Fruit fly (Drosophila melanogaster) whole organism, embryonic: ENCODE results near the gene EMC5.

Source experiments
- CG10321 ChIP-seq: fragments of 200-800 bp; sonication (Bioruptor generic); IDR thresholded peaks from 2 replicates; pipeline ENCODE4 v1.3.6; 2022; ENCODE audit warnings: missing biosample characterization, missing genetic modification characterization
- CG10431 ChIP-seq: fragments of 200-800 bp; sonication (Bioruptor generic); optimal IDR thresholded peaks from 3 replicates; lab custom pipeline; 2018; ENCODE audit warnings: missing biosample characterization, mild to moderate bottlenecking, missing genetic modification characterization
- CG10462 ChIP-seq: fragments of 200-800 bp; sonication (Bioruptor generic); optimal IDR thresholded peaks from 2 replicates; lab custom pipeline; 2016; ENCODE audit warnings: missing biosample characterization, missing genetic modification characterization
- CG13123 ChIP-seq: fragments of 200-800 bp; sonication (Bioruptor generic); optimal IDR thresholded peaks from 2 replicates; lab custom pipeline; 2016; ENCODE audit warnings: missing biosample characterization, missing genetic modification characterization
- CG15011 ChIP-seq: fragments of 200-800 bp; sonication (Bioruptor generic); optimal IDR thresholded peaks from 3 replicates; lab custom pipeline; 2018; ENCODE audit warnings: missing biosample characterization, mild to moderate bottlenecking, missing genetic modification characterization
- CG15601 ChIP-seq: fragments of 200-800 bp; sonication (Bioruptor generic); optimal IDR thresholded peaks from 3 replicates; lab custom pipeline; 2019; ENCODE audit warnings: missing biosample characterization, mild to moderate bottlenecking, missing genetic modification characterization, moderate library complexity
- CG1792 ChIP-seq: fragments of 200-800 bp; sonication (Bioruptor generic); optimal IDR thresholded peaks from 2 replicates; lab custom pipeline; 2016; ENCODE audit warnings: missing biosample characterization, missing genetic modification characterization
- CG18476 ChIP-seq: fragments of 200-800 bp; sonication (Bioruptor generic); optimal IDR thresholded peaks from 2 replicates; lab custom pipeline; 2016; ENCODE audit warnings: missing biosample characterization, mild to moderate bottlenecking, missing genetic modification characterization
- CG2199 ChIP-seq: fragments of 200-800 bp; sonication (Bioruptor generic); IDR thresholded peaks from 3 replicates; pipeline ENCODE4 v1.3.6; 2022; ENCODE audit warnings: missing biosample characterization, missing genetic modification characterization
- CG2202 ChIP-seq: fragments of 200-800 bp; sonication (Bioruptor generic); optimal IDR thresholded peaks from 2 replicates; lab custom pipeline; 2018; ENCODE audit warnings: missing biosample characterization, mild to moderate bottlenecking, missing genetic modification characterization
- CG30403 ChIP-seq: fragments of 200-800 bp; sonication (Bioruptor generic); optimal IDR thresholded peaks from 3 replicates; lab custom pipeline; 2016; ENCODE audit warnings: missing biosample characterization, missing genetic modification characterization
- CG31224 ChIP-seq: fragments of 200-800 bp; sonication (Bioruptor generic); IDR thresholded peaks from 2 replicates; pipeline ENCODE4 v1.3.6; 2022; ENCODE audit warnings: missing biosample characterization, missing genetic modification characterization
- CG3163 ChIP-seq: fragments of 200-800 bp; sonication (Bioruptor generic); optimal IDR thresholded peaks from 3 replicates; lab custom pipeline; 2016; ENCODE audit warnings: missing biosample characterization, missing genetic modification characterization
- CG3281 ChIP-seq: fragments of 200-800 bp; sonication (Bioruptor generic); optimal IDR thresholded peaks from 3 replicates; lab custom pipeline; 2017; ENCODE audit warnings: missing biosample characterization, mild to moderate bottlenecking, missing genetic modification characterization
- CG3838 ChIP-seq: fragments of 200-800 bp; sonication (Bioruptor generic); optimal IDR thresholded peaks from 3 replicates; lab custom pipeline; 2016; ENCODE audit warnings: missing biosample characterization, missing genetic modification characterization
- CG4707 ChIP-seq: fragments of 200-800 bp; sonication (Bioruptor generic); optimal IDR thresholded peaks from 2 replicates; lab custom pipeline; 2018; ENCODE audit warnings: missing biosample characterization, mild to moderate bottlenecking, missing genetic modification characterization, moderate library complexity
- CG7372 ChIP-seq: fragments of 200-800 bp; sonication (Bioruptor generic); IDR thresholded peaks from 2 replicates; pipeline ENCODE4 v1.3.6; 2022; ENCODE audit warnings: missing biosample characterization, missing genetic modification characterization
- CG7839 ChIP-seq: fragments of 200-800 bp; sonication (Bioruptor generic); optimal IDR thresholded peaks from 3 replicates; lab custom pipeline; 2018; ENCODE audit warnings: missing biosample characterization, mild to moderate bottlenecking, missing genetic modification characterization, moderate library complexity
- CG8359 ChIP-seq: fragments of 200-800 bp; sonication (Bioruptor generic); optimal IDR thresholded peaks from 2 replicates; lab custom pipeline; 2017; ENCODE audit warnings: missing biosample characterization, mild to moderate bottlenecking, missing genetic modification characterization, borderline replicate concordance
- CG9215 ChIP-seq: fragments of 200-800 bp; sonication (Bioruptor generic); IDR thresholded peaks from 2 replicates; pipeline ENCODE4 v1.3.6; 2022; ENCODE audit warnings: missing biosample characterization, missing genetic modification characterization
- HLH54F ChIP-seq: fragments of 200-800 bp; sonication (Bioruptor generic); optimal IDR thresholded peaks from 3 replicates; lab custom pipeline; 2016; ENCODE audit warnings: missing biosample characterization, missing genetic modification characterization
- Hand ChIP-seq: fragments of 200-800 bp; sonication (Bioruptor generic); optimal IDR thresholded peaks from 2 replicates; lab custom pipeline; 2017; ENCODE audit warnings: mild to moderate bottlenecking, missing biosample characterization, missing genetic modification reagents, missing genetic modification characterization
- HmgD ChIP-seq: fragments of 200-800 bp; sonication (Bioruptor generic); optimal IDR thresholded peaks from 3 replicates; lab custom pipeline; 2016; ENCODE audit warnings: missing biosample characterization, missing genetic modification characterization
- Hr3 ChIP-seq: fragments of 200-800 bp; sonication (Bioruptor generic); optimal IDR thresholded peaks from 3 replicates; lab custom pipeline; 2016; ENCODE audit warnings: missing biosample characterization, missing genetic modification characterization
- Hr39 ChIP-seq: fragments of >200 bp; optimal IDR thresholded peaks from 2 replicates; lab custom pipeline; 2017
- Hsf ChIP-seq: fragments of 200-800 bp; sonication (Bioruptor generic); optimal IDR thresholded peaks from 3 replicates; lab custom pipeline; 2016; ENCODE audit warnings: missing biosample characterization, missing genetic modification characterization
- Med ChIP-seq: fragments of 200-800 bp; sonication (Bioruptor generic); peaks from one replicate; lab custom pipeline; 2016; ENCODE audit warnings: missing biosample characterization, missing genetic modification characterization, mild to moderate bottlenecking, inconsistent platforms, moderate library complexity
- NC2α ChIP-seq: fragments of 200-800 bp; sonication (Bioruptor generic); optimal IDR thresholded peaks from 2 replicates; lab custom pipeline; 2016; ENCODE audit warnings: missing biosample characterization, missing genetic modification characterization
- Six4 ChIP-seq: fragments of 200-800 bp; sonication (Bioruptor generic); optimal IDR thresholded peaks from 2 replicates; lab custom pipeline; 2016; ENCODE audit warnings: missing biosample characterization, missing genetic modification characterization
- Sry-β ChIP-seq: fragments of 200-800 bp; sonication (Bioruptor generic); optimal IDR thresholded peaks from 2 replicates; lab custom pipeline; 2018; ENCODE audit warnings: missing biosample characterization, mild to moderate bottlenecking, missing genetic modification characterization, moderate library complexity
- Vsx1 ChIP-seq: fragments of 200-800 bp; sonication (Bioruptor generic); optimal IDR thresholded peaks from 2 replicates; lab custom pipeline; 2017; ENCODE audit warnings: missing biosample characterization, mild to moderate bottlenecking, missing genetic modification characterization, missing genetic modification reagents
- YL-1 ChIP-seq: fragments of 200-800 bp; sonication (Bioruptor generic); optimal IDR thresholded peaks from 3 replicates; lab custom pipeline; 2017; ENCODE audit warnings: missing biosample characterization, mild to moderate bottlenecking, missing genetic modification characterization
- ab ChIP-seq: fragments of 200-800 bp; sonication (Bioruptor generic); optimal IDR thresholded peaks from 2 replicates; lab custom pipeline; 2016; ENCODE audit warnings: missing biosample characterization, missing genetic modification characterization
- br ChIP-seq: fragments of >200 bp; optimal IDR thresholded peaks from 2 replicates; lab custom pipeline; 2017
- cato ChIP-seq: fragments of 200-800 bp; sonication (Bioruptor generic); optimal IDR thresholded peaks from 2 replicates; lab custom pipeline; 2016; ENCODE audit warnings: missing biosample characterization, missing genetic modification characterization, borderline replicate concordance
- ci ChIP-seq: fragments of 200-800 bp; sonication (Bioruptor generic); IDR thresholded peaks from 3 replicates; pipeline ENCODE4 v1.3.6; 2022; ENCODE audit warnings: missing biosample characterization, missing genetic modification characterization
- fd102C ChIP-seq: fragments of 200-800 bp; sonication (Bioruptor generic); optimal IDR thresholded peaks from 2 replicates; lab custom pipeline; 2018; ENCODE audit warnings: missing biosample characterization, mild to moderate bottlenecking, missing genetic modification characterization, moderate library complexity
- fd3F ChIP-seq: fragments of 200-800 bp; sonication (Bioruptor generic); optimal IDR thresholded peaks from 2 replicates; lab custom pipeline; 2018; ENCODE audit warnings: missing biosample characterization, mild to moderate bottlenecking, missing genetic modification characterization, moderate library complexity
- gsb-n ChIP-seq: fragments of 200-800 bp; sonication (Bioruptor generic); optimal IDR thresholded peaks from 3 replicates; lab custom pipeline; 2018; ENCODE audit warnings: missing biosample characterization, mild to moderate bottlenecking, missing genetic modification characterization
- hkb ChIP-seq, 2 experiments: fragments of 200-800 bp in 1 of 2; fragments of >200 bp in 1 of 2; sonication (Bioruptor generic) in 1 of 2; IDR thresholded peaks in 1 of 2; optimal IDR thresholded peaks in 1 of 2; 2 replicates each; pipeline versions ENCODE4 v1.3.6 to Lab custom; 2017 to 2022; ENCODE audit warnings: missing biosample characterization in 1 of 2, missing genetic modification characterization in 1 of 2
- lov ChIP-seq, 2 experiments: fragments of 200-800 bp in 1 of 2; fragments of >200 bp in 1 of 2; sonication (Bioruptor generic) in 1 of 2; IDR thresholded peaks in 1 of 2; optimal IDR thresholded peaks in 1 of 2; 2 replicates in 1 of 2; 3 replicates in 1 of 2; pipeline versions ENCODE4 v1.3.6 to Lab custom; 2017 to 2022; ENCODE audit warnings: missing biosample characterization in 1 of 2, missing genetic modification characterization in 1 of 2
- pros ChIP-seq: fragments of 200-800 bp; sonication (Bioruptor generic); optimal IDR thresholded peaks from 3 replicates; lab custom pipeline; 2019; ENCODE audit warnings: missing biosample characterization, mild to moderate bottlenecking, missing genetic modification characterization, moderate library complexity
- sc ChIP-seq, 3 experiments: fragments of >200 bp in 2 of 3; fragments of 200-800 bp in 1 of 3; sonication (Bioruptor generic) in 1 of 3; optimal IDR thresholded peaks; 2 replicates in 2 of 3; 3 replicates in 1 of 3; lab custom pipeline; 2017; ENCODE audit warnings: mild to moderate bottlenecking in 1 of 3, missing biosample characterization in 1 of 3, missing genetic modification characterization in 1 of 3, missing genetic modification reagents in 1 of 3
- slou ChIP-seq: fragments of 200-800 bp; sonication (Bioruptor generic); optimal IDR thresholded peaks from 3 replicates; lab custom pipeline; 2016; ENCODE audit warnings: missing biosample characterization, missing genetic modification characterization
- ssp ChIP-seq: fragments of 200-800 bp; sonication (Bioruptor generic); IDR thresholded peaks from 2 replicates; pipeline ENCODE4 v1.3.6; 2022; ENCODE audit warnings: missing biosample characterization, missing genetic modification characterization
- zen2 ChIP-seq: fragments of 200-800 bp; sonication (Bioruptor generic); IDR thresholded peaks from 3 replicates; pipeline ENCODE4 v1.3.6; 2022; ENCODE audit warnings: missing biosample characterization, missing genetic modification characterization; ENCODE audit not compliant: partially characterized antibody

Gene EMC5

DNA sequence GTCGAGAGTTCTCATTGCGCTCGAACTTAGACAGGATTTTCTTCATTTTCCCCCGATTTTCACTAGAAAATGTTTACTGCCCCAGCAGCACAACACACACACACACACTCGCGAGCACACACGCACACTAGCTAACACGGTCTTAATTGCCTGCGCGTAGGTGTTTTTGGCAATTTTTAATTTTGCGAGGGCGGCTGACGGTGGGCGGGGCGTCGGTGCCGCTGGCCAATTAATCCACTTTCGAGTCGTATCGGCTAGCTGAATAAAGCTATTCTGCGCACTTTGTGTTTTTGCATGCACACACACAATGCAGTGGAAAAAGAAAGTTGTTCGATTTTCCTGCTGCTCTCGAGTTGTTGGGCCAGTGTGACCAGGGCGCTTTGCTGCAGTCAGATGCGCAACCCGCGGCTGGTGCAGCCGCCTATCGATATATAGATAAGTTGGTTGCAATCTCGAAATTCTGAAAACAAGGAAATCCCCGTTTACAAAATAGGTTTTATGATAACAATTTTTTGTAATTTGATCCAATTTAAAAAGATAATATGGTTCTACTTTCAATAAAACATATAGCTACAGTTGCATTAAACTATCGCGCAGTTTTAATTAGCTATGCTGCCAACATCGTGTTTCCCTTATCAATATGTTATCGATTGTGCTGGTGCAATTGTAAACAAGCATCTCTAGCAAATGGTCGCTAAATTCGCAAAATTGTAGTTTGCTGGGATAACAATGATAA, 19.0 kb upstream of the EMC5 start, which contains the start of the genes Nak and Tango6 (continued):
- TF ChIP-seq HmgD (GFP tag; lab: Kevin White, UChicago) (peak; percentile 67), CG31224 (no peak), CG1792 (peak; percentile 41), CG15011 (no peak), CG4707 (GFP tag; lab: Kevin White, UChicago) (no peak), hkb (optimal IDR thresholded peaks at IDR 0.05; lab: Kevin White, UChicago) (peak; percentile 90), hkb (GFP tag; IDR thresholded peaks at IDR 0.05; lab: Robert Waterston, UW) (no peak), CG2202 (tag; lab: Kevin White, UChicago) (no peak), CG7372 (GFP tag; lab: Robert Waterston, UW) (no peak), br (lab: Kevin White, UChicago) (no peak), Hr39 (lab: Kevin White, UChicago) (no peak), NC2α (GFP tag; lab: Kevin White, UChicago) (no peak), gsb-n (peak; percentile 95), Vsx1 (peak; percentile 100), Hr3 (GFP tag; lab: Kevin White, UChicago) (peak; percentile 41)

DNA sequence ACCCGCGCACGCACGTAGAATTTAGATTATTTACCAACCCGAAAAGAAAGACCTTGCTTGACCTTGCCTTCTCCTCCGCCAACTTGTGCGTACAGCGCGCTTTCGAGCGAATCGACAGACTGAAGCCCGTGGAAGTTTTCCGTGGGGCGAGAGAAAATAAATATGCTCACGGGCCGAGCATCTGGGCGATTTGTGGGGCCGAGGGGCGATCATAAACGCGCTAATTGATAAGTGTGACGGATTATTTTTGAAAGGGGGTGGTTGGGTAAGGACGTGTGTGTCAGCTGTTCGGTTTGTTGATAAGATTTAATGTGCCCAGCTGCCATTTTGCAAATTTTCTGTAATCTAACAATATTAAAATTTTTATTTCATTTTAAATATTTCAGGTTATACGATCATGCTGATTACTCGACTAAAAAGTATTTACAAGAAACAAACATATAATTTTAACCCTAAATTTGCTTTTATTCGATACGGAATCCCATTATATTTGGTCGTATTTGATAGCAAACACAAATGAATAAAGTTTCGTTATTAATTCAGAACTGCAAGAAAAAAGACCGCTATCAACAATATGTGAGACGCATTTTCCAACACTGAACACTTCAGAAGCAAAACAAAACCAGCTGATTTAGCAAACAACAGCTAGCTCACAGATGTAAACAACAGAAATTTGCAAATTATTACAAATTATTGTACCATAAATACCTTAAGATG, 13.3 kb upstream of the EMC5 start, which contains the start of the genes L2HGDH and CG10431:
TSS of gene L2HGDH (minus strand) at position 386 of the 717 bp plus-strand sequence.
TSS of gene CG10431 (plus strand) at position 648 of the 717 bp plus-strand sequence.
- TF ChIP-seq CG2199 (GFP tag; lab: Robert Waterston, UW) (no peak), CG10431 (GFP tag; lab: Kevin White, UChicago) (peak; percentile 45), CG15601 (tag; lab: Kevin White, UChicago) (peak; percentile 71), CG10321 (GFP tag; lab: Robert Waterston, UW) (no peak), sc (optimal IDR thresholded peaks at IDR 0.05; lab: Kevin White, UChicago) (no peak), sc (GFP tag; optimal IDR thresholded peaks at IDR 0.05; lab: Kevin White, UChicago) (peak; percentile 4), CG10462 (GFP tag; lab: Kevin White, UChicago) (peak; percentile 31), Hsf (GFP tag; lab: Kevin White, UChicago) (peak; percentile 59), CG7839 (tag; lab: Kevin White, UChicago) (peak; percentile 54), CG3163 (no peak), lov (optimal IDR thresholded peaks at IDR 0.05; lab: Kevin White, UChicago) (no peak), lov (GFP tag; IDR thresholded peaks at IDR 0.05; lab: Robert Waterston, UW) (no peak), pros (GFP tag; lab: Kevin White, UChicago) (peak; percentile 88), CG9215 (GFP tag; lab: Robert Waterston, UW) (peak; percentile 8; the same call in 1 of the 2 replicates), zen2 (no peak), cato (GFP tag; lab: Kevin White, UChicago) (peak; percentile 51), Med (GFP tag; lab: Kevin White, UChicago) (peak; percentile 91), ssp (GFP tag; lab: Robert Waterston, UW) (no peak), CG3838 (GFP tag; lab: Kevin White, UChicago) (peak; percentile 7), fd102C (GFP tag; lab: Kevin White, UChicago) (no peak), slou (no peak), Hr3 (GFP tag; lab: Kevin White, UChicago) (no peak), Sry-β (GFP tag; lab: Kevin White, UChicago) (no peak), ab (GFP tag; lab: Kevin White, UChicago) (no peak), Hr39 (lab: Kevin White, UChicago) (no peak), Six4 (GFP tag; lab: Kevin White, UChicago) (peak; percentile 9), YL-1 (GFP tag; lab: Kevin White, UChicago) (peak; percentile 52), CG18476 (GFP tag; lab: Kevin White, UChicago) (peak; percentile 62), HLH54F (GFP tag; lab: Kevin White, UChicago) (peak; percentile 28), Hand (GFP tag; lab: Kevin White, UChicago) (peak; percentile 48), fd3F (GFP tag; lab: Kevin White, UChicago) (peak; percentile 44), CG3281 (GFP tag; lab: Kevin White, UChicago) (peak; percentile 57), CG30403 (peak; percentile 80), CG13123 (peak; percentile 21), CG8359 (peak; percentile 20), ci (GFP tag; lab: Robert Waterston, UW) (peak; percentile 55; the same call in 2 of the 3 replicates)
